Fruit fly (Drosophila melanogaster) whole organism, embryonic: ENCODE data around the gene flr.

Experiments
- Bgb ChIP-seq: fragments of 200-800 bp; sonication (Bioruptor generic); IDR thresholded peaks from 2 replicates; pipeline ENCODE4 v1.3.6; 2022; ENCODE audit warnings: missing biosample characterization, missing genetic modification characterization; ENCODE audit not compliant: partially characterized antibody
- CG10366 ChIP-seq: fragments of 200-800 bp; sonication (Bioruptor generic); IDR thresholded peaks from 2 replicates; pipeline ENCODE4 v1.3.6; 2022; ENCODE audit warnings: missing biosample characterization, missing genetic modification characterization
- CG10654 ChIP-seq: fragments of 200-800 bp; sonication (Bioruptor generic); optimal IDR thresholded peaks from 2 replicates; lab custom pipeline; 2016; ENCODE audit warnings: missing biosample characterization, missing genetic modification characterization
- CG11696 ChIP-seq: fragments of 200-800 bp; sonication (Bioruptor generic); IDR thresholded peaks from 2 replicates; pipeline ENCODE4 v1.3.6; 2022; ENCODE audit warnings: missing biosample characterization, missing genetic modification characterization
- CG14710 ChIP-seq: fragments of 200-800 bp; sonication (Bioruptor generic); optimal IDR thresholded peaks from 3 replicates; lab custom pipeline; 2019; ENCODE audit warnings: missing biosample characterization, mild to moderate bottlenecking, missing genetic modification characterization, moderate library complexity
- CG15269 ChIP-seq: fragments of 200-800 bp; sonication (Bioruptor generic); optimal IDR thresholded peaks from 2 replicates; lab custom pipeline; 2018; ENCODE audit warnings: missing biosample characterization, mild to moderate bottlenecking, missing genetic modification characterization, moderate library complexity
- CG15514 ChIP-seq: fragments of 200-800 bp; sonication (Bioruptor generic); optimal IDR thresholded peaks from 3 replicates; lab custom pipeline; 2017; ENCODE audit warnings: missing biosample characterization, missing genetic modification characterization, mild to moderate bottlenecking, moderate library complexity, missing genetic modification reagents
- CG1603 ChIP-seq: fragments of 200-800 bp; sonication (Bioruptor generic); optimal IDR thresholded peaks from 2 replicates; lab custom pipeline; 2019; ENCODE audit warnings: missing biosample characterization, mild to moderate bottlenecking, missing genetic modification characterization, moderate library complexity
- CG17186 ChIP-seq: fragments of 200-800 bp; sonication (Bioruptor generic); optimal IDR thresholded peaks from 3 replicates; lab custom pipeline; 2017; ENCODE audit warnings: missing biosample characterization, missing genetic modification reagents, missing genetic modification characterization
- CG17829 ChIP-seq: fragments of 200-800 bp; optimal IDR thresholded peaks from 2 replicates; lab custom pipeline; 2019; ENCODE audit warnings: missing biosample characterization, mild to moderate bottlenecking, missing genetic modification characterization, moderate library complexity
- CG2202 ChIP-seq: fragments of 200-800 bp; sonication (Bioruptor generic); optimal IDR thresholded peaks from 2 replicates; lab custom pipeline; 2018; ENCODE audit warnings: missing biosample characterization, mild to moderate bottlenecking, missing genetic modification characterization
- CG2712 ChIP-seq: fragments of 200-800 bp; optimal IDR thresholded peaks from 3 replicates; lab custom pipeline; 2019; ENCODE audit warnings: missing biosample characterization, mild to moderate bottlenecking, missing genetic modification characterization, moderate library complexity
- CG30431 ChIP-seq: fragments of 200-800 bp; sonication (Bioruptor generic); optimal IDR thresholded peaks from 2 replicates; lab custom pipeline; 2017; ENCODE audit warnings: missing biosample characterization, missing genetic modification characterization
- CG33213 ChIP-seq: fragments of 200-800 bp; sonication (Bioruptor generic); optimal IDR thresholded peaks from 3 replicates; lab custom pipeline; 2016; ENCODE audit warnings: missing biosample characterization, missing genetic modification characterization
- CG33557 ChIP-seq: fragments of 200-800 bp; sonication (Bioruptor generic); optimal IDR thresholded peaks from 2 replicates; lab custom pipeline; 2019; ENCODE audit warnings: missing biosample characterization, mild to moderate bottlenecking, missing genetic modification characterization, moderate library complexity
- CG4820 ChIP-seq: fragments of 200-800 bp; sonication (Bioruptor generic); optimal IDR thresholded peaks from 3 replicates; lab custom pipeline; 2016; ENCODE audit warnings: missing biosample characterization, missing genetic modification characterization
- CG6272 ChIP-seq: fragments of 200-800 bp; sonication (Bioruptor generic); IDR thresholded peaks from 2 replicates; pipeline ENCODE4 v1.3.6; 2022; ENCODE audit warnings: missing biosample characterization, missing genetic modification characterization
- CG6854 ChIP-seq: fragments of 200-800 bp; sonication (Bioruptor generic); optimal IDR thresholded peaks from 3 replicates; lab custom pipeline; 2017; ENCODE audit warnings: missing biosample characterization, mild to moderate bottlenecking, missing genetic modification characterization
- CG7271 ChIP-seq: fragments of 200-800 bp; sonication (Bioruptor generic); optimal IDR thresholded peaks from 2 replicates; lab custom pipeline; 2018; ENCODE audit warnings: missing biosample characterization, mild to moderate bottlenecking, missing genetic modification characterization, moderate library complexity
- CG9797 ChIP-seq: fragments of 200-800 bp; sonication (Bioruptor generic); optimal IDR thresholded peaks from 3 replicates; lab custom pipeline; 2018; ENCODE audit warnings: missing biosample characterization, mild to moderate bottlenecking, missing genetic modification characterization
- CTCF ChIP-seq: fragments of 200-800 bp; sonication (Bioruptor generic); optimal IDR thresholded peaks from 2 replicates; lab custom pipeline; 2017; ENCODE audit warnings: missing biosample characterization, mild to moderate bottlenecking, missing genetic modification characterization, moderate library complexity
- Dll ChIP-seq: fragments of 200-800 bp; sonication (Bioruptor generic); IDR thresholded peaks from 4 replicates; pipeline ENCODE4 v1.3.6; 2022; ENCODE audit warnings: missing biosample characterization, missing genetic modification characterization; ENCODE audit not compliant: partially characterized antibody
- Doc2 ChIP-seq: fragments of 200-800 bp; sonication (Bioruptor generic); IDR thresholded peaks from 2 replicates; pipeline ENCODE4 v1.3.6; 2022; ENCODE audit warnings: missing biosample characterization, missing genetic modification characterization
- Doc3 ChIP-seq: fragments of 200-800 bp; sonication (Bioruptor generic); IDR thresholded peaks from 3 replicates; pipeline ENCODE4 v1.3.6; 2022; ENCODE audit warnings: missing biosample characterization, missing genetic modification characterization; ENCODE audit not compliant: partially characterized antibody
- Dp ChIP-seq: fragments of 200-800 bp; sonication (Bioruptor generic); optimal IDR thresholded peaks from 2 replicates; lab custom pipeline; 2018; ENCODE audit warnings: missing biosample characterization, mild to moderate bottlenecking, missing genetic modification characterization, moderate library complexity
- HLH3B ChIP-seq: fragments of 200-800 bp; sonication (Bioruptor generic); IDR thresholded peaks from 2 replicates; pipeline ENCODE4 v1.3.6; 2022; ENCODE audit warnings: missing biosample characterization, missing genetic modification characterization
- HLH4C ChIP-seq: fragments of 200-800 bp; sonication (Bioruptor generic); IDR thresholded peaks from 3 replicates; pipeline ENCODE4 v1.3.6; 2022; ENCODE audit warnings: missing biosample characterization, missing genetic modification characterization; ENCODE audit not compliant: partially characterized antibody
- HmgD ChIP-seq: fragments of 200-800 bp; sonication (Bioruptor generic); optimal IDR thresholded peaks from 3 replicates; lab custom pipeline; 2016; ENCODE audit warnings: missing biosample characterization, missing genetic modification characterization
- Meics ChIP-seq: fragments of 200-800 bp; sonication (Bioruptor generic); optimal IDR thresholded peaks from 2 replicates; lab custom pipeline; 2017; ENCODE audit warnings: missing biosample characterization, mild to moderate bottlenecking, missing genetic modification characterization
- Sox100B ChIP-seq: fragments of 200-800 bp; sonication (Bioruptor generic); optimal IDR thresholded peaks from 3 replicates; lab custom pipeline; 2018; ENCODE audit warnings: missing biosample characterization, mild to moderate bottlenecking, missing genetic modification characterization
- Sry-δ ChIP-seq: fragments of 200-800 bp; sonication (Bioruptor generic); optimal IDR thresholded peaks from 2 replicates; lab custom pipeline; 2016; ENCODE audit warnings: missing biosample characterization, missing genetic modification characterization
- ara ChIP-seq: fragments of 200-800 bp; sonication (Bioruptor generic); IDR thresholded peaks from 2 replicates; pipeline ENCODE4 v1.3.6; 2022; ENCODE audit warnings: missing biosample characterization, missing genetic modification characterization
- bbx ChIP-seq: fragments of 200-800 bp; sonication (Bioruptor generic); IDR thresholded peaks from 2 replicates; pipeline ENCODE4 v1.3.6; 2022; ENCODE audit warnings: missing biosample characterization, missing genetic modification characterization; ENCODE audit not compliant: partially characterized antibody
- bowl ChIP-seq: fragments of 200-800 bp; sonication (Bioruptor generic); IDR thresholded peaks from 2 replicates; pipeline ENCODE4 v1.3.6; 2022; ENCODE audit warnings: missing biosample characterization, missing genetic modification characterization
- chinmo ChIP-seq: fragments of 200-800 bp; sonication (Bioruptor generic); IDR thresholded peaks from 4 replicates; pipeline ENCODE4 v1.3.6; 2022; ENCODE audit warnings: missing biosample characterization, missing genetic modification characterization; ENCODE audit not compliant: partially characterized antibody
- crp ChIP-seq, 2 experiments: fragments of 200-800 bp; sonication (Bioruptor generic); optimal IDR thresholded peaks; 2 replicates in 1 of 2; 3 replicates in 1 of 2; lab custom pipeline; 2017; ENCODE audit warnings: missing biosample characterization in 2 of 2, missing genetic modification characterization in 2 of 2, mild to moderate bottlenecking in 1 of 2, moderate library complexity in 1 of 2
- da ChIP-seq: fragments of 200-800 bp; sonication (Bioruptor generic); optimal IDR thresholded peaks from 2 replicates; lab custom pipeline; 2016; ENCODE audit warnings: missing biosample characterization, missing genetic modification characterization
- dan ChIP-seq: fragments of 200-800 bp; sonication (Bioruptor generic); IDR thresholded peaks from 2 replicates; pipeline ENCODE4 v1.3.6; 2022; ENCODE audit warnings: missing biosample characterization, missing genetic modification characterization
- disco-r ChIP-seq: fragments of 200-800 bp; sonication (Bioruptor generic); optimal IDR thresholded peaks from 2 replicates; lab custom pipeline; 2016; ENCODE audit warnings: missing biosample characterization, missing genetic modification characterization
- dysf ChIP-seq: fragments of 200-800 bp; sonication (Bioruptor generic); IDR thresholded peaks from 3 replicates; pipeline ENCODE4 v1.3.6; 2022; ENCODE audit warnings: missing biosample characterization, missing genetic modification characterization
- eve ChIP-seq, 2 experiments: fragments of >200 bp; optimal IDR thresholded peaks; 2 replicates each; lab custom pipeline; 2017; ENCODE audit warnings: missing biosample characterization in 2 of 2, missing genetic modification characterization in 2 of 2
- gsb-n ChIP-seq: fragments of 200-800 bp; sonication (Bioruptor generic); optimal IDR thresholded peaks from 3 replicates; lab custom pipeline; 2018; ENCODE audit warnings: missing biosample characterization, mild to moderate bottlenecking, missing genetic modification characterization
- hb ChIP-seq: fragments of 200-800 bp; sonication (Bioruptor generic); IDR thresholded peaks from 3 replicates; pipeline ENCODE4 v1.3.6; 2022; ENCODE audit warnings: missing biosample characterization, missing genetic modification characterization; ENCODE audit not compliant: partially characterized antibody
- insv ChIP-seq, 2 experiments: fragments of 200-800 bp; sonication (Bioruptor generic); optimal IDR thresholded peaks; 3 replicates each; lab custom pipeline; 2016 to 2018; ENCODE audit warnings: missing biosample characterization in 2 of 2, missing genetic modification characterization in 2 of 2
- lbe ChIP-seq: fragments of 200-800 bp; sonication (Bioruptor generic); optimal IDR thresholded peaks from 2 replicates; lab custom pipeline; 2016; ENCODE audit warnings: missing biosample characterization, mild to moderate bottlenecking, missing genetic modification characterization
- mam ChIP-seq: fragments of 200-800 bp; sonication (Bioruptor generic); optimal IDR thresholded peaks from 3 replicates; lab custom pipeline; 2016; ENCODE audit warnings: missing biosample characterization, missing genetic modification characterization
- nau ChIP-seq: fragments of 200-800 bp; sonication (Bioruptor generic); optimal IDR thresholded peaks from 3 replicates; lab custom pipeline; 2017; ENCODE audit warnings: missing biosample characterization, mild to moderate bottlenecking, missing genetic modification characterization, missing genetic modification reagents
- sqz ChIP-seq: fragments of 200-800 bp; sonication (Bioruptor generic); optimal IDR thresholded peaks from 3 replicates; lab custom pipeline; 2018; ENCODE audit warnings: missing biosample characterization, mild to moderate bottlenecking, missing genetic modification characterization
- stwl ChIP-seq: fragments of 200-800 bp; sonication (Bioruptor generic); optimal IDR thresholded peaks from 3 replicates; lab custom pipeline; 2018; ENCODE audit warnings: missing biosample characterization, mild to moderate bottlenecking, missing genetic modification characterization, moderate library complexity
- trem ChIP-seq: fragments of 200-800 bp; optimal IDR thresholded peaks from 3 replicates; lab custom pipeline; 2019; ENCODE audit warnings: missing biosample characterization, mild to moderate bottlenecking, missing genetic modification characterization, moderate library complexity
- zen ChIP-seq: fragments of 200-800 bp; sonication (Bioruptor generic); optimal IDR thresholded peaks from 3 replicates; lab custom pipeline; 2018; ENCODE audit warnings: missing biosample characterization, mild to moderate bottlenecking, missing genetic modification characterization, moderate library complexity

flr gene

DNA sequence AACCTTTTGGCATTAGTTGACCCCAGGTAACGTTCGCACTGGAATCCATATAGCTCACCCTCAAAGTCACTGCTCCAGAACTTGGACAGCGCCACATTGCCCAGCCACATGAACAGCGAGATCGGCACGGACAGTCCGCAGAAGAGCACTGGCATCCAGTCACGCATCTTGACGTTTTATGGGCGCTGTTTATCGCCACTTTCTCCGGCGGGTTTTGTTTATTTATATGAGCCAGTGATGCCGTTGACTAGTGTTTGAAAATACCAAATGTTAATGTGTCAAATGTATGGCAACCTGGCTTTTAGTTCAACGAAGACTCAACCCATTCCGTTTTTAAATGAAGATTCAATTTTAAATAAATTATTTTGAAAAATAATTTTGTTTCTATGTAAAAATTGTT lies 25.0 kb upstream of the flr start, which contains the start of gene CG10171 (continued):
- TF ChIP-seq CG11696 (GFP tag; lab: Robert Waterston, UW) (no peak), eve (GFP tag; optimal IDR thresholded peaks at IDR 0.05; lab: Kevin White, UChicago) (no peak), lbe (GFP tag; lab: Kevin White, UChicago) (no peak), HLH3B (no peak), CG10366 (GFP tag; lab: Robert Waterston, UW) (no peak), ara (no peak), Dp (GFP tag; lab: Kevin White, UChicago) (peak; percentile 67), dan (GFP tag; lab: Robert Waterston, UW) (no peak), Sox100B (GFP tag; lab: Kevin White, UChicago) (no peak), CG14710 (tag; lab: Kevin White, UChicago) (peak; percentile 44), CG33557 (GFP tag; lab: Kevin White, UChicago) (no peak), zen (tag; lab: Kevin White, UChicago) (no peak), CG30431 (GFP tag; lab: Kevin White, UChicago) (no peak), CG2712 (tag; lab: Kevin White, UChicago) (peak; percentile 12), CG10654 (GFP tag; lab: Kevin White, UChicago) (no peak), Doc2 (GFP tag; lab: Robert Waterston, UW) (no peak), trem (tag; lab: Kevin White, UChicago) (peak; percentile 20), HmgD (GFP tag; lab: Kevin White, UChicago) (no peak), bowl (no peak), Meics (no peak), dysf (GFP tag; lab: Robert Waterston, UW) (no peak), disco-r (no peak), crp (GFP tag; optimal IDR thresholded peaks at IDR 0.05; lab: Kevin White, UChicago) (no peak), CG15269 (tag; lab: Kevin White, UChicago) (no peak), da (no peak), CG4820 (GFP tag; lab: Kevin White, UChicago) (no peak)

DNA sequence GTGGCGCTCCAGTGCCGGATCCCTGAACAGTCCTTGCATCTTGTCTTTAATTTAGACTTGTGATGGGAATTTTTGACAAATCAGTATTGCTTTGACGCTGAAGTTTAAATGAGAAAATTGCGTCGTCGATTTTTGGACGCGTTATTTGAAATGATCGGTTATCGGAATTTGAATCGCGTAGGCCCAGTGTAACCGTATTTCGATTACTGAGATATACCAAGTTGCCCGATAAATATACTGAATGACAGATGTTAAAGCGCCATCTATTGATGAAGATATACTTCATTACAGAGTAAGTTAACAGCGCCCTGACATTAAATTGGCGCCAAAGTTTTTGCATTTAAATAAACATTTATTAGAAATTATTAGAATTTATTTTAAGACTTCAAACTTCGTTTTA lies 22.8 kb upstream of the flr start, which contains the start of gene Poc1:
Gene Poc1 (minus strand): TSS at position 173 of the 400 bp plus-strand sequence.
- TF ChIP-seq CG17829 (tag; lab: Kevin White, UChicago) (peak; percentile 53), Doc3 (peak; percentile 35; the same call in 1 of the 3 replicates), sqz (GFP tag; lab: Kevin White, UChicago) (no peak), CG33213 (GFP tag; lab: Kevin White, UChicago) (peak; percentile 25), CG7271 (no peak), insv (GFP tag; optimal IDR thresholded peaks at IDR 0.05; lab: Kevin White, UChicago) (peak in 1 of 2 experiments; percentile 41), CG1603 (peak; percentile 50), Dll (GFP tag; lab: Robert Waterston, UW) (peak; percentile 47; the same call in 2 of the 4 replicates), mam (GFP tag; lab: Kevin White, UChicago) (no peak), Sry-δ (GFP tag; lab: Kevin White, UChicago) (peak; percentile 47), zen (tag; lab: Kevin White, UChicago) (peak; percentile 17), CG17186 (GFP tag; lab: Kevin White, UChicago) (peak; percentile 39), CG15514 (GFP tag; lab: Kevin White, UChicago) (peak; percentile 28), bbx (GFP tag; lab: Robert Waterston, UW) (peak; percentile 44; the same call in 1 of the 2 replicates), CG6272 (GFP tag; lab: Robert Waterston, UW) (no peak), nau (GFP tag; lab: Kevin White, UChicago) (no peak), CG6854 (GFP tag; lab: Kevin White, UChicago) (no peak), CG9797 (peak; percentile 82), CG2202 (tag; lab: Kevin White, UChicago) (no peak), Bgb (GFP tag; lab: Robert Waterston, UW) (0 out of 2 replicates have a peak, but pooled peaks have one; percentile 51), stwl (tag; lab: Kevin White, UChicago) (peak; percentile 85), chinmo (GFP tag; lab: Robert Waterston, UW) (no peak), gsb-n (peak; percentile 39), hb (GFP tag; lab: Robert Waterston, UW) (peak; percentile 35; the same call in 1 of the 3 replicates), HLH4C (GFP tag; lab: Robert Waterston, UW) (peak; percentile 71), CTCF (peak; percentile 98)
